Fruit fly (Drosophila melanogaster) whole organism, embryonic: ENCODE measurements around the gene CG18171.

ENCODE experiments used
- Bgb ChIP-seq: fragments of 200-800 bp; sonication (Bioruptor generic); IDR thresholded peaks from 2 replicates; pipeline ENCODE4 v1.3.6; 2022; ENCODE audit warnings: missing biosample characterization, missing genetic modification characterization; ENCODE audit not compliant: partially characterized antibody
- C15 ChIP-seq: fragments of 200-800 bp; sonication (Bioruptor generic); IDR thresholded peaks from 3 replicates; pipeline ENCODE4 v1.3.6; 2022; ENCODE audit warnings: missing biosample characterization, missing genetic modification characterization
- CG10147 ChIP-seq: fragments of 200-800 bp; sonication (Bioruptor generic); optimal IDR thresholded peaks from 2 replicates; lab custom pipeline; 2019; ENCODE audit warnings: missing biosample characterization, mild to moderate bottlenecking, missing genetic modification characterization, moderate library complexity
- CG10543 ChIP-seq: fragments of 200-800 bp; sonication (Bioruptor generic); optimal IDR thresholded peaks from 3 replicates; lab custom pipeline; 2017; ENCODE audit warnings: missing biosample characterization, mild to moderate bottlenecking, missing genetic modification characterization, moderate library complexity
- CG10565 ChIP-seq: fragments of 200-800 bp; sonication (Bioruptor generic); optimal IDR thresholded peaks from 3 replicates; lab custom pipeline; 2016; ENCODE audit warnings: missing biosample characterization, mild to moderate bottlenecking, missing genetic modification characterization
- CG11504 ChIP-seq: fragments of 200-800 bp; sonication (Bioruptor generic); optimal IDR thresholded peaks from 3 replicates; lab custom pipeline; 2019; ENCODE audit warnings: missing biosample characterization, mild to moderate bottlenecking, missing genetic modification characterization, moderate library complexity
- CG13775 ChIP-seq: fragments of 200-800 bp; sonication (Bioruptor generic); optimal IDR thresholded peaks from 3 replicates; lab custom pipeline; 2017; ENCODE audit warnings: missing biosample characterization, mild to moderate bottlenecking, missing genetic modification characterization
- CG16863 ChIP-seq: fragments of 200-800 bp; sonication (Bioruptor generic); optimal IDR thresholded peaks from 3 replicates; lab custom pipeline; 2016; ENCODE audit warnings: missing biosample characterization, missing genetic modification characterization
- CG17568 ChIP-seq: fragments of 200-800 bp; sonication (Bioruptor generic); optimal IDR thresholded peaks from 2 replicates; lab custom pipeline; 2018; ENCODE audit warnings: missing biosample characterization, mild to moderate bottlenecking, missing genetic modification characterization, moderate library complexity
- CG18764 ChIP-seq: fragments of 200-800 bp; sonication (Bioruptor generic); optimal IDR thresholded peaks from 3 replicates; lab custom pipeline; 2016; ENCODE audit warnings: missing biosample characterization, missing genetic modification characterization
- CG2199 ChIP-seq: fragments of 200-800 bp; sonication (Bioruptor generic); IDR thresholded peaks from 3 replicates; pipeline ENCODE4 v1.3.6; 2022; ENCODE audit warnings: missing biosample characterization, missing genetic modification characterization
- CG2875 ChIP-seq: fragments of 200-800 bp; sonication (Bioruptor generic); optimal IDR thresholded peaks from 2 replicates; lab custom pipeline; 2017; ENCODE audit warnings: missing biosample characterization, mild to moderate bottlenecking, missing genetic modification characterization, missing genetic modification reagents
- CG30020 ChIP-seq: fragments of 200-800 bp; optimal IDR thresholded peaks from 2 replicates; lab custom pipeline; 2019; ENCODE audit warnings: missing biosample characterization, mild to moderate bottlenecking, missing genetic modification characterization, moderate library complexity
- CG31388 ChIP-seq: fragments of 200-800 bp; sonication (Bioruptor generic); optimal IDR thresholded peaks from 2 replicates; lab custom pipeline; 2016; ENCODE audit warnings: missing biosample characterization, missing genetic modification characterization
- CG34376 ChIP-seq: fragments of 200-800 bp; sonication (Bioruptor generic); optimal IDR thresholded peaks from 2 replicates; lab custom pipeline; 2018; ENCODE audit warnings: missing biosample characterization, mild to moderate bottlenecking, missing genetic modification characterization
- CG4707 ChIP-seq: fragments of 200-800 bp; sonication (Bioruptor generic); optimal IDR thresholded peaks from 2 replicates; lab custom pipeline; 2018; ENCODE audit warnings: missing biosample characterization, mild to moderate bottlenecking, missing genetic modification characterization, moderate library complexity
- CG4820 ChIP-seq: fragments of 200-800 bp; sonication (Bioruptor generic); optimal IDR thresholded peaks from 3 replicates; lab custom pipeline; 2016; ENCODE audit warnings: missing biosample characterization, missing genetic modification characterization
- CG8765 ChIP-seq: fragments of 200-800 bp; sonication (Bioruptor generic); IDR thresholded peaks from 2 replicates; pipeline ENCODE4 v1.3.6; 2022; ENCODE audit warnings: missing biosample characterization, missing genetic modification characterization
- CG8924 ChIP-seq: fragments of 200-800 bp; optimal IDR thresholded peaks from 3 replicates; lab custom pipeline; 2019; ENCODE audit warnings: missing biosample characterization, mild to moderate bottlenecking, missing genetic modification characterization, moderate library complexity
- Dek ChIP-seq: fragments of 200-800 bp; sonication (Bioruptor generic); optimal IDR thresholded peaks from 3 replicates; lab custom pipeline; 2019; ENCODE audit warnings: missing biosample characterization, mild to moderate bottlenecking, missing genetic modification characterization, moderate library complexity
- Dip2 ChIP-seq: fragments of 200-800 bp; sonication (Bioruptor generic); IDR thresholded peaks from 2 replicates; pipeline ENCODE4 v1.3.6; 2022; ENCODE audit warnings: missing biosample characterization, missing genetic modification characterization
- Ets97D ChIP-seq: fragments of 200-800 bp; sonication (Bioruptor generic); optimal IDR thresholded peaks from 3 replicates; lab custom pipeline; 2016; ENCODE audit warnings: missing biosample characterization, missing genetic modification characterization
- HLH4C ChIP-seq: fragments of 200-800 bp; sonication (Bioruptor generic); IDR thresholded peaks from 3 replicates; pipeline ENCODE4 v1.3.6; 2022; ENCODE audit warnings: missing biosample characterization, missing genetic modification characterization; ENCODE audit not compliant: partially characterized antibody
- Hsf ChIP-seq: fragments of 200-800 bp; sonication (Bioruptor generic); optimal IDR thresholded peaks from 3 replicates; lab custom pipeline; 2016; ENCODE audit warnings: missing biosample characterization, missing genetic modification characterization
- Mes4 ChIP-seq: fragments of 200-800 bp; sonication (Bioruptor generic); optimal IDR thresholded peaks from 2 replicates; lab custom pipeline; 2016; ENCODE audit warnings: missing biosample characterization, missing genetic modification characterization
- NFAT ChIP-seq: fragments of 200-800 bp; sonication (Bioruptor generic); IDR thresholded peaks from 2 replicates; pipeline ENCODE4 v1.3.6; 2022; ENCODE audit warnings: missing biosample characterization, missing genetic modification characterization
- Nf-YA ChIP-seq: fragments of 200-800 bp; sonication (Bioruptor generic); IDR thresholded peaks from 2 replicates; pipeline ENCODE4 v1.3.6; 2022; ENCODE audit warnings: missing biosample characterization, missing genetic modification characterization
- Pdp1 ChIP-seq, 2 experiments: fragments of 200-800 bp; sonication (Bioruptor generic); optimal IDR thresholded peaks; 3 replicates each; lab custom pipeline; 2016; ENCODE audit warnings: missing biosample characterization in 2 of 2, missing genetic modification characterization in 2 of 2, mild to moderate bottlenecking in 1 of 2, moderate library complexity in 1 of 2
- Spps ChIP-seq: fragments of 200-800 bp; sonication (Bioruptor generic); optimal IDR thresholded peaks from 2 replicates; lab custom pipeline; 2018; ENCODE audit warnings: missing biosample characterization, mild to moderate bottlenecking, missing genetic modification characterization
- TFAM ChIP-seq: fragments of 200-800 bp; sonication (Bioruptor generic); optimal IDR thresholded peaks from 2 replicates; lab custom pipeline; 2017; ENCODE audit warnings: missing biosample characterization, missing genetic modification characterization, inconsistent platforms
- Usf ChIP-seq: fragments of 200-800 bp; sonication (Bioruptor generic); optimal IDR thresholded peaks from 2 replicates; lab custom pipeline; 2017; ENCODE audit warnings: missing genotype, missing biosample characterization, missing genetic modification characterization
- amos ChIP-seq: fragments of 200-800 bp; sonication (Bioruptor generic); IDR thresholded peaks from 2 replicates; pipeline ENCODE4 v1.3.6; 2022; ENCODE audit warnings: missing biosample characterization, missing genetic modification characterization; ENCODE audit not compliant: partially characterized antibody
- cg ChIP-seq: fragments of 200-800 bp; sonication (Bioruptor generic); optimal IDR thresholded peaks from 3 replicates; lab custom pipeline; 2019; ENCODE audit warnings: missing biosample characterization, mild to moderate bottlenecking, missing genetic modification characterization, moderate library complexity
- corto ChIP-seq: fragments of 200-800 bp; sonication (Bioruptor generic); optimal IDR thresholded peaks from 2 replicates; lab custom pipeline; 2016; ENCODE audit warnings: missing biosample characterization, mild to moderate bottlenecking, missing genetic modification characterization, moderate library complexity
- eve ChIP-seq, 2 experiments: fragments of >200 bp; optimal IDR thresholded peaks; 2 replicates each; lab custom pipeline; 2017; ENCODE audit warnings: missing biosample characterization in 2 of 2, missing genetic modification characterization in 2 of 2
- ewg ChIP-seq: fragments of 200-800 bp; sonication (Bioruptor generic); optimal IDR thresholded peaks from 3 replicates; lab custom pipeline; 2017; ENCODE audit warnings: mild to moderate bottlenecking, missing biosample characterization, missing genetic modification reagents, missing genetic modification characterization
- fd96Cb ChIP-seq: fragments of 200-800 bp; sonication (Bioruptor generic); optimal IDR thresholded peaks from 2 replicates; lab custom pipeline; 2018; ENCODE audit warnings: missing biosample characterization, mild to moderate bottlenecking, missing genetic modification characterization, moderate library complexity
- gcm ChIP-seq: fragments of 200-800 bp; sonication (Bioruptor generic); optimal IDR thresholded peaks from 2 replicates; lab custom pipeline; 2019; ENCODE audit warnings: missing biosample characterization, mild to moderate bottlenecking, missing genetic modification characterization, moderate library complexity
- knrl ChIP-seq: fragments of 200-800 bp; sonication (Bioruptor generic); IDR thresholded peaks from 3 replicates; pipeline ENCODE4 v1.3.6; 2022; ENCODE audit warnings: missing biosample characterization, missing genetic modification characterization; ENCODE audit not compliant: partially characterized antibody
- lmd ChIP-seq: fragments of 200-800 bp; sonication (Bioruptor generic); IDR thresholded peaks from 2 replicates; pipeline ENCODE4 v1.3.6; 2022; ENCODE audit warnings: missing biosample characterization, missing genetic modification characterization
- mirr ChIP-seq: fragments of 200-800 bp; sonication (Bioruptor generic); optimal IDR thresholded peaks from 3 replicates; lab custom pipeline; 2018; ENCODE audit warnings: missing biosample characterization, mild to moderate bottlenecking, missing genetic modification characterization
- onecut ChIP-seq: fragments of 200-800 bp; sonication (Bioruptor generic); IDR thresholded peaks from 2 replicates; pipeline ENCODE4 v1.3.6; 2022; ENCODE audit warnings: missing biosample characterization, missing genetic modification characterization
- p53 ChIP-seq: fragments of 200-800 bp; sonication (Bioruptor generic); optimal IDR thresholded peaks from 2 replicates; lab custom pipeline; 2016; ENCODE audit warnings: missing biosample characterization, missing genetic modification characterization
- phol ChIP-seq: fragments of 200-800 bp; sonication (Bioruptor generic); optimal IDR thresholded peaks from 3 replicates; lab custom pipeline; 2018; ENCODE audit warnings: missing biosample characterization, mild to moderate bottlenecking, missing genetic modification characterization, moderate library complexity
- repo ChIP-seq: fragments of 200-800 bp; sonication (Bioruptor generic); optimal IDR thresholded peaks from 2 replicates; lab custom pipeline; 2016; ENCODE audit warnings: missing biosample characterization, missing genetic modification characterization
- run ChIP-seq: fragments of 200-800 bp; sonication (Bioruptor generic); optimal IDR thresholded peaks from 3 replicates; lab custom pipeline; 2018; ENCODE audit warnings: missing biosample characterization, mild to moderate bottlenecking, missing genetic modification characterization
- sens-2 ChIP-seq: fragments of 200-800 bp; sonication (Bioruptor generic); IDR thresholded peaks from 2 replicates; pipeline ENCODE4 v1.3.6; 2022; ENCODE audit warnings: missing biosample characterization, missing genetic modification characterization
- slp2 ChIP-seq: fragments of 200-800 bp; sonication (Bioruptor generic); optimal IDR thresholded peaks from 2 replicates; lab custom pipeline; 2016; ENCODE audit warnings: missing biosample characterization, missing genetic modification characterization
- trem ChIP-seq: fragments of 200-800 bp; optimal IDR thresholded peaks from 3 replicates; lab custom pipeline; 2019; ENCODE audit warnings: missing biosample characterization, mild to moderate bottlenecking, missing genetic modification characterization, moderate library complexity
- tx ChIP-seq: fragments of 200-800 bp; sonication (Bioruptor generic); optimal IDR thresholded peaks from 2 replicates; lab custom pipeline; 2016; ENCODE audit warnings: missing biosample characterization, missing genetic modification characterization
- vfl ChIP-seq: fragments of 200-800 bp; sonication (Bioruptor generic); optimal IDR thresholded peaks from 2 replicates; lab custom pipeline; 2016; ENCODE audit warnings: missing biosample characterization, missing genetic modification characterization

CG18171 gene

dm6 chr3L:1702367-1702927 is 20.5 kb downstream of the CG18171 start, which contains the start of gene CG13931 (continued):
- TF ChIP-seq knrl (GFP tag; lab: Robert Waterston, UW) = no peak
- peak; percentile 3 for TF ChIP-seq CG18764
- no peak for TF ChIP-seq Ets97D (GFP tag; lab: Kevin White, UChicago)
- TF ChIP-seq CG10565 (GFP tag; lab: Kevin White, UChicago) = no peak
- TF ChIP-seq CG11504 (tag; lab: Kevin White, UChicago) = peak; percentile 48
- no peak for TF ChIP-seq trem (tag; lab: Kevin White, UChicago)
- TF ChIP-seq corto (GFP tag; lab: Kevin White, UChicago) = no peak
- TF ChIP-seq p53 (GFP tag; lab: Kevin White, UChicago) = no peak
- no peak for TF ChIP-seq CG31388 (GFP tag; lab: Kevin White, UChicago)
- TF ChIP-seq CG4820 (GFP tag; lab: Kevin White, UChicago) = peak; percentile 0
- TF ChIP-seq CG4707 (GFP tag; lab: Kevin White, UChicago) = no peak
- TF ChIP-seq vfl (GFP tag; lab: Kevin White, UChicago) = no peak
- no peak for TF ChIP-seq C15
- peak; percentile 5 for TF ChIP-seq CG13775 (GFP tag; lab: Kevin White, UChicago)
- no peak for TF ChIP-seq eve (GFP tag; optimal IDR thresholded peaks at IDR 0.05; lab: Kevin White, UChicago)
- no peak for TF ChIP-seq Spps (tag; lab: Kevin White, UChicago)
- TF ChIP-seq ewg = no peak
- TF ChIP-seq Dek (tag; lab: Kevin White, UChicago) = no peak
- TF ChIP-seq CG8924 (tag; lab: Kevin White, UChicago) = peak; percentile 3
- peak in 1 of 2 experiments; percentile 17 for TF ChIP-seq Pdp1 (GFP tag; optimal IDR thresholded peaks at IDR 0.05; lab: Kevin White, UChicago)
- TF ChIP-seq CG34376 (GFP tag; lab: Kevin White, UChicago) = no peak
- no peak for TF ChIP-seq Bgb
- no peak for TF ChIP-seq CG2875 (GFP tag; lab: Kevin White, UChicago)
- no peak for TF ChIP-seq NFAT (GFP tag; lab: Robert Waterston, UW)
- no peak for TF ChIP-seq mirr (GFP tag; lab: Kevin White, UChicago)
- TF ChIP-seq Dip2 (GFP tag; lab: Robert Waterston, UW) = no peak
- TF ChIP-seq CG10147 (GFP tag; lab: Kevin White, UChicago) = no peak
- no peak for TF ChIP-seq CG10543 (GFP tag; lab: Kevin White, UChicago)
- TF ChIP-seq Mes4 (GFP tag; lab: Kevin White, UChicago) = no peak
- no peak for TF ChIP-seq Usf (GFP tag; lab: Kevin White, UChicago)
- TF ChIP-seq sens-2 (GFP tag; lab: Robert Waterston, UW) = peak; percentile 25; the same call in 1 of the 2 replicates
- peak; percentile 28 for TF ChIP-seq fd96Cb (tag; lab: Kevin White, UChicago)
- TF ChIP-seq phol (tag; lab: Kevin White, UChicago) = peak; percentile 32
- no peak for TF ChIP-seq repo (GFP tag; lab: Kevin White, UChicago)
- TF ChIP-seq tx = no peak
- TF ChIP-seq Hsf (GFP tag; lab: Kevin White, UChicago) = peak; percentile 8
- no peak for TF ChIP-seq CG30020 (tag; lab: Kevin White, UChicago)
- TF ChIP-seq CG2199 (GFP tag; lab: Robert Waterston, UW) = no peak
- no peak for TF ChIP-seq Nf-YA (GFP tag; lab: Robert Waterston, UW)
- TF ChIP-seq run (tag; lab: Kevin White, UChicago) = no peak
- no peak for TF ChIP-seq amos (GFP tag; lab: Robert Waterston, UW)
- TF ChIP-seq CG17568 (GFP tag; lab: Kevin White, UChicago) = no peak
- TF ChIP-seq CG16863 = no peak
- no peak for TF ChIP-seq HLH4C (GFP tag; lab: Robert Waterston, UW)
- peak; percentile 33 for TF ChIP-seq lmd
- no peak for TF ChIP-seq gcm (GFP tag; lab: Kevin White, UChicago)
- no peak for TF ChIP-seq TFAM (GFP tag; lab: Kevin White, UChicago)
- TF ChIP-seq CG8765 (GFP tag; lab: Robert Waterston, UW) = no peak
- no peak for TF ChIP-seq slp2 (GFP tag; lab: Kevin White, UChicago)
- no peak for TF ChIP-seq onecut (GFP tag; lab: Robert Waterston, UW)
- TF ChIP-seq cg (GFP tag; lab: Kevin White, UChicago) = no peak
